Worm (Caenorhabditis elegans) whole organism, late embryonic: ENCODE results near the gene rips-1.

Source experiments
- dmd-4 ChIP-seq: sonication (generic microtip); optimal IDR thresholded peaks from 2 replicates; lab custom pipeline; 2016; ENCODE audit warnings: borderline replicate concordance, missing genetic modification characterization, missing compliant biosample characterization
- nhr-11 ChIP-seq: fragments of 150-350 bp; optimal IDR thresholded peaks from 2 replicates; lab custom pipeline; 2014; ENCODE audit warnings: missing biosample characterization, missing genetic modification characterization
- zip-5 ChIP-seq: sonication (generic microtip); optimal IDR thresholded peaks from 2 replicates; lab custom pipeline; 2016; ENCODE audit warnings: missing genetic modification characterization, missing compliant biosample characterization

DNA sequence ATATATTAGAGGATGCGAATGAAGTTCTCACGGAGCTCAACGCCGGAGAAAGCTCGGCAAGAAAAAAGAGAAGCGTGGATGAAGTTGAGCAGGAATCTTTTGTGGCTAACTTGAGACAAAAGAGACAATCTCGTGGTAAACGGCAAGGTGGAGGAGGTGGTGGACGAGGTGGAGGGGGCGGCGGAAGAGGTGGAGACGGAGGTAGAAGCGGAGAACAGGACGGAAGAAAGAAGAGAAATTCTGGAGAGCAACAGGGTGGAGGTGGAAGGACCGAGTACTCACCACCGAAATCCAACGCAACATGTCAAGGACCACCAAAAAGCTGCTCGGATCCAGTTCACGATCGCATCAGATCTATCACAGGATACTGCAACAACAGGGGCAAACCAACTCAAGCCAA lies 18.6 kb downstream of the rips-1 start:
- TF ChIP-seq zip-5 (tag; lab: Kevin White, UChicago): no peak
- no peak for TF ChIP-seq dmd-4 (tag; lab: Kevin White, UChicago)
- TF ChIP-seq nhr-11 (tag; lab: Kevin White, UChicago): no peak
